Worm (Caenorhabditis elegans) whole organism, L4/young adult: ENCODE data around the gene odr-10.

ENCODE experiments used
- dao-5 ChIP-seq: sonication (generic microtip); optimal IDR thresholded peaks from 2 replicates; lab custom pipeline; 2016; ENCODE audit warnings: missing genotype, missing genetic modification characterization, moderate library complexity, missing compliant biosample characterization
- him-1 ChIP-seq: sonication (generic microtip); optimal IDR thresholded peaks from 2 replicates; lab custom pipeline; 2016; ENCODE audit warnings: missing genotype, missing genetic modification reagents, missing genetic modification characterization, missing compliant biosample characterization

DNA sequence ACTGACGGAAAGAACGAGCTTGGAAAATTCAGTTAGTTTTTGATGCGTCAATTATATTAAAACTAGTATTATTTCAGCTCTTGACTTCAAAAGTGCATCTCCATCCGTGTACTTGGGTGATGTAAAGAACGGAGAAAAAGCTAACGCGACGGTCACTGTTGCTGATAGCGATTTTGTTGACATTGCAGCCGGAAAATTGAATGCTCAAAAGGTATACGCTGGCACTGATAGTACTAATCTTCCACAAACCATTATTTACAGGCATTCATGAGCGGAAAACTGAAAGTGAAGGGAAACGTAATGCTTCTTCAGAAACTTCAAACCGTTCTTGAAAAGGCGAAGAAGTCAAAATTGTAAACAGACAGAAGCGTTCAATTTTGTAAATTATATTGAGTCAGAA is 46.1 kb downstream of the odr-10 start:
- no peak for TF ChIP-seq dao-5 (tag; lab: Kevin White, UChicago)
- no peak for TF ChIP-seq him-1
